Worm (Caenorhabditis elegans) whole organism, midembryonic: ENCODE results near the gene Y37D8A.29.

Experiments used
- T22C8.4 ChIP-seq: fragments of 200-800 bp; sonication (Bioruptor generic); IDR thresholded peaks from 2 replicates; pipeline ENCODE4 v1.3.6; 2022; ENCODE audit warnings: missing genetic modification characterization, missing compliant biosample characterization
- cog-1 ChIP-seq: sonication (generic microtip); optimal IDR thresholded peaks from 2 replicates; lab custom pipeline; 2016; ENCODE audit warnings: missing genetic modification characterization, missing compliant biosample characterization
- flt-1 ChIP-seq: fragments of 200-800 bp; sonication (Bioruptor generic); IDR thresholded peaks from 2 replicates; pipeline ENCODE4 v1.3.6; 2022; ENCODE audit warnings: missing genetic modification characterization, missing compliant biosample characterization
- klf-2 ChIP-seq: fragments of 200-800 bp; sonication (Bioruptor generic); conservative IDR thresholded peaks from 2 replicates; pipeline ENCODE4 v1.3.6; 2022; ENCODE audit warnings: missing genetic modification reagents, missing genetic modification characterization, missing compliant biosample characterization
- med-1 ChIP-seq: sonication (generic microtip); optimal IDR thresholded peaks from 2 replicates; lab custom pipeline; 2017; ENCODE audit warnings: missing genetic modification characterization, mild to moderate bottlenecking, missing compliant biosample characterization, antibody characterized with exemption, missing genetic modification reagents; ENCODE audit not compliant: insufficient read depth
- ref-1 ChIP-seq: fragments of 200-800 bp; sonication (Bioruptor generic); conservative IDR thresholded peaks from 2 replicates; pipeline ENCODE4 v1.3.6; 2022; ENCODE audit warnings: missing genetic modification reagents, missing genetic modification characterization, missing compliant biosample characterization
- tab-1 ChIP-seq: fragments of 200-800 bp; sonication (Bioruptor generic); IDR thresholded peaks from 2 replicates; pipeline ENCODE4 v1.3.6; 2022; ENCODE audit warnings: missing genetic modification characterization, missing compliant biosample characterization
- ztf-23 ChIP-seq: fragments of 200-800 bp; sonication (Bioruptor generic); IDR thresholded peaks from 2 replicates; pipeline ENCODE4 v1.3.6; 2022; ENCODE audit warnings: missing genetic modification reagents, missing genetic modification characterization, missing compliant biosample characterization
- ztf-29 ChIP-seq: fragments of 200-800 bp; sonication (Bioruptor generic); IDR thresholded peaks from 2 replicates; pipeline ENCODE4 v1.3.6; 2022; ENCODE audit warnings: missing genetic modification reagents, missing genetic modification characterization, missing compliant biosample characterization

Gene Y37D8A.29

ce11 chrIII:12919882-12920281 lies 28.4 kb upstream of the Y37D8A.29 start:
- 0 out of 2 replicates have a peak, but pooled peaks have one; percentile 30 for TF ChIP-seq tab-1 (GFP tag; lab: Robert Waterston, UW)
- peak; percentile 63 for TF ChIP-seq T22C8.4
- TF ChIP-seq klf-2 (GFP tag; lab: Robert Waterston, UW) = no peak
- TF ChIP-seq med-1 (GFP tag; lab: Kevin White, UChicago) = no peak
- TF ChIP-seq ztf-23 (GFP tag; lab: Robert Waterston, UW) = no peak
- TF ChIP-seq ref-1 (GFP tag; lab: Robert Waterston, UW) = no peak
- TF ChIP-seq cog-1 (tag; lab: Kevin White, UChicago) = peak; percentile 30
- TF ChIP-seq ztf-29 = peak; percentile 50; the same call in 1 of the 2 replicates
- TF ChIP-seq flt-1 (GFP tag; lab: Robert Waterston, UW) = no peak

- TF ChIP-seq klf-2 (GFP tag; lab: Robert Waterston, UW) (no peak), tab-1 (GFP tag; lab: Robert Waterston, UW) (no peak)
These were observed 27.1 kb upstream of the Y37D8A.29 start, which contains the start of gene Y37D8A.16 for ce11 chrIII:12918575-12918974. Y37D8A.16 (minus strand) TSS chrIII:12918675.

ce11 chrIII:12917852-12918251 lies 26.4 kb upstream of the Y37D8A.29 start:
- TF ChIP-seq tab-1 (GFP tag; lab: Robert Waterston, UW) (no peak), ref-1 (GFP tag; lab: Robert Waterston, UW) (no peak), flt-1 (GFP tag; lab: Robert Waterston, UW) (no peak), klf-2 (GFP tag; lab: Robert Waterston, UW) (no peak), ztf-23 (GFP tag; lab: Robert Waterston, UW) (no peak), cog-1 (tag; lab: Kevin White, UChicago) (no peak), med-1 (GFP tag; lab: Kevin White, UChicago) (no peak)

- TF ChIP-seq T22C8.4 (no peak), tab-1 (GFP tag; lab: Robert Waterston, UW) (no peak), flt-1 (GFP tag; lab: Robert Waterston, UW) (no peak), ztf-23 (GFP tag; lab: Robert Waterston, UW) (no peak), klf-2 (GFP tag; lab: Robert Waterston, UW) (no peak), ref-1 (GFP tag; lab: Robert Waterston, UW) (no peak), ztf-29 (no peak), med-1 (GFP tag; lab: Kevin White, UChicago) (no peak), cog-1 (tag; lab: Kevin White, UChicago) (no peak)
These were observed 25.0 kb upstream of the Y37D8A.29 start for ce11 chrIII:12916459-12916858.

- no peak for TF ChIP-seq ztf-29
- no peak for TF ChIP-seq flt-1 (GFP tag; lab: Robert Waterston, UW)
These were observed 18.9 kb upstream of the Y37D8A.29 start, which contains the start of gene flp-14 for ce11 chrIII:12910365-12910764. flp-14 (plus strand) TSS chrIII:12910510.

- TF ChIP-seq T22C8.4 = no peak
- TF ChIP-seq med-1 (GFP tag; lab: Kevin White, UChicago) = no peak
- no peak for TF ChIP-seq flt-1 (GFP tag; lab: Robert Waterston, UW)
- no peak for TF ChIP-seq ref-1 (GFP tag; lab: Robert Waterston, UW)
- TF ChIP-seq ztf-29 = no peak
- TF ChIP-seq ztf-23 (GFP tag; lab: Robert Waterston, UW) = no peak
- TF ChIP-seq tab-1 (GFP tag; lab: Robert Waterston, UW) = no peak
- no peak for TF ChIP-seq cog-1 (tag; lab: Kevin White, UChicago)
- no peak for TF ChIP-seq klf-2 (GFP tag; lab: Robert Waterston, UW)
These were observed 15.7 kb upstream of the Y37D8A.29 start for ce11 chrIII:12907218-12907617.

- TF ChIP-seq klf-2 (GFP tag; lab: Robert Waterston, UW) (no peak), tab-1 (GFP tag; lab: Robert Waterston, UW) (no peak), cog-1 (tag; lab: Kevin White, UChicago) (no peak), ztf-29 (no peak), med-1 (GFP tag; lab: Kevin White, UChicago) (no peak), ztf-23 (GFP tag; lab: Robert Waterston, UW) (no peak), ref-1 (GFP tag; lab: Robert Waterston, UW) (no peak), T22C8.4 (no peak)
These were observed 15.1 kb upstream of the Y37D8A.29 start for ce11 chrIII:12906611-12907037.

- TF ChIP-seq med-1 (GFP tag; lab: Kevin White, UChicago) (no peak), cog-1 (tag; lab: Kevin White, UChicago) (peak; percentile 92), ztf-23 (GFP tag; lab: Robert Waterston, UW) (peak; percentile 86), flt-1 (GFP tag; lab: Robert Waterston, UW) (peak; percentile 85), ref-1 (GFP tag; lab: Robert Waterston, UW) (no peak), tab-1 (GFP tag; lab: Robert Waterston, UW) (no peak), ztf-29 (0 out of 2 replicates have a peak, but pooled peaks have one; percentile 37), T22C8.4 (peak; percentile 82), klf-2 (GFP tag; lab: Robert Waterston, UW) (no peak)
These were observed 13.6 kb upstream of the Y37D8A.29 start, which contains the start of gene cox-5A for ce11 chrIII:12904987-12905541. cox-5A (plus strand) TSS chrIII:12905491.

ce11 chrIII:12904052-12904451 lies 12.6 kb upstream of the Y37D8A.29 start:
- TF ChIP-seq T22C8.4 (no peak), flt-1 (GFP tag; lab: Robert Waterston, UW) (no peak), klf-2 (GFP tag; lab: Robert Waterston, UW) (no peak), med-1 (GFP tag; lab: Kevin White, UChicago) (no peak), cog-1 (tag; lab: Kevin White, UChicago) (no peak), ref-1 (GFP tag; lab: Robert Waterston, UW) (no peak), ztf-29 (no peak), tab-1 (GFP tag; lab: Robert Waterston, UW) (no peak), ztf-23 (GFP tag; lab: Robert Waterston, UW) (no peak)
